Fruit fly (Drosophila melanogaster) whole organism, prepupa: ENCODE results near the gene RpL8.

Experiments
- CG10631 ChIP-seq: fragments of 200-800 bp; sonication (Bioruptor generic); optimal IDR thresholded peaks from 2 replicates; lab custom pipeline; 2016; ENCODE audit warnings: missing biosample characterization, missing genetic modification characterization
- CG11762 ChIP-seq: fragments of 200-800 bp; sonication (Bioruptor generic); optimal IDR thresholded peaks from 3 replicates; lab custom pipeline; 2016; ENCODE audit warnings: missing biosample characterization, missing genetic modification characterization; ENCODE audit not compliant: insufficient read depth
- CG15336 ChIP-seq: fragments of 200-800 bp; sonication (Bioruptor generic); IDR thresholded peaks from 2 replicates; pipeline ENCODE4 v1.3.6; 2022; ENCODE audit warnings: missing biosample characterization, missing genetic modification characterization
- CG1621 ChIP-seq: fragments of 200-800 bp; sonication (Bioruptor generic); optimal IDR thresholded peaks from 3 replicates; lab custom pipeline; 2018; ENCODE audit warnings: missing biosample characterization, mild to moderate bottlenecking, missing genetic modification characterization
- CG16779 ChIP-seq: fragments of 200-800 bp; sonication (Bioruptor generic); optimal IDR thresholded peaks from 3 replicates; lab custom pipeline; 2017; ENCODE audit warnings: missing biosample characterization, mild to moderate bottlenecking, missing genetic modification characterization
- CG3032 ChIP-seq: fragments of 200-800 bp; optimal IDR thresholded peaks from 2 replicates; lab custom pipeline; 2019; ENCODE audit warnings: missing biosample characterization, mild to moderate bottlenecking, missing genetic modification characterization, moderate library complexity
- CG34406 ChIP-seq: fragments of 200-800 bp; sonication (Bioruptor generic); optimal IDR thresholded peaks from 3 replicates; lab custom pipeline; 2016; ENCODE audit warnings: missing biosample characterization, missing genetic modification characterization
- CG3919 ChIP-seq: fragments of 200-800 bp; sonication (Bioruptor generic); optimal IDR thresholded peaks from 3 replicates; lab custom pipeline; 2016; ENCODE audit warnings: missing biosample characterization, missing genetic modification characterization
- CG4318 ChIP-seq: fragments of 200-800 bp; sonication (Bioruptor generic); optimal IDR thresholded peaks from 3 replicates; lab custom pipeline; 2017; ENCODE audit warnings: missing biosample characterization, mild to moderate bottlenecking, missing genetic modification characterization
- CG6163 ChIP-seq: fragments of 200-800 bp; sonication (Bioruptor generic); IDR thresholded peaks from 3 replicates; pipeline ENCODE4 v1.3.6; 2022; ENCODE audit warnings: missing biosample characterization, missing genetic modification characterization
- CG6276 ChIP-seq: fragments of 200-800 bp; sonication (Bioruptor generic); optimal IDR thresholded peaks from 2 replicates; lab custom pipeline; 2017; ENCODE audit warnings: missing biosample characterization, mild to moderate bottlenecking, missing genetic modification characterization
- CG6792 ChIP-seq: fragments of 200-800 bp; sonication (Bioruptor generic); optimal IDR thresholded peaks from 3 replicates; lab custom pipeline; 2016; ENCODE audit warnings: missing biosample characterization, missing genetic modification characterization
- CG6808 ChIP-seq: fragments of 200-800 bp; sonication (Bioruptor generic); optimal IDR thresholded peaks from 3 replicates; lab custom pipeline; 2017; ENCODE audit warnings: missing biosample characterization, missing genetic modification characterization, mild to moderate bottlenecking, moderate library complexity, missing genetic modification reagents
- CG6854 ChIP-seq: fragments of 200-800 bp; sonication (Bioruptor generic); optimal IDR thresholded peaks from 2 replicates; lab custom pipeline; 2017; ENCODE audit warnings: missing biosample characterization, mild to moderate bottlenecking, missing genetic modification characterization
- CG7368 ChIP-seq: fragments of 200-800 bp; sonication (Bioruptor generic); optimal IDR thresholded peaks from 3 replicates; lab custom pipeline; 2016; ENCODE audit warnings: missing biosample characterization, missing genetic modification characterization
- CG8119 ChIP-seq: fragments of 200-800 bp; sonication (Bioruptor generic); IDR thresholded peaks from 3 replicates; pipeline ENCODE4 v1.3.6; 2022; ENCODE audit warnings: missing biosample characterization, missing genetic modification characterization
- CG8319 ChIP-seq: fragments of 200-800 bp; sonication (Bioruptor generic); optimal IDR thresholded peaks from 3 replicates; lab custom pipeline; 2016; ENCODE audit warnings: missing biosample characterization, missing genetic modification characterization
- CG9139 ChIP-seq: fragments of 200-800 bp; sonication (Bioruptor generic); optimal IDR thresholded peaks from 3 replicates; lab custom pipeline; 2017; ENCODE audit warnings: missing biosample characterization, mild to moderate bottlenecking, missing genetic modification characterization
- Eip75B ChIP-seq: fragments of 200-800 bp; sonication (Bioruptor generic); optimal IDR thresholded peaks from 3 replicates; lab custom pipeline; 2016; ENCODE audit warnings: missing biosample characterization, missing genetic modification characterization
- Eip78C ChIP-seq: fragments of 200-800 bp; sonication (Bioruptor generic); peaks from one replicate; lab custom pipeline; 2016; ENCODE audit warnings: missing biosample characterization, missing genetic modification characterization
- Eip93F ChIP-seq: fragments of 200-800 bp; sonication (Bioruptor generic); optimal IDR thresholded peaks from 2 replicates; lab custom pipeline; 2016; ENCODE audit warnings: missing biosample characterization, mild to moderate bottlenecking, missing genetic modification characterization
- Gug ChIP-seq: fragments of 200-800 bp; sonication (Bioruptor generic); IDR thresholded peaks from 2 replicates; pipeline ENCODE4 v1.3.6; 2022; ENCODE audit warnings: missing biosample characterization, missing genetic modification characterization
- Hr38 ChIP-seq: sonication (Bioruptor generic); optimal IDR thresholded peaks from 2 replicates; lab custom pipeline; 2016; ENCODE audit warnings: missing biosample characterization, missing genetic modification characterization
- Lpt ChIP-seq: fragments of 200-800 bp; sonication (Bioruptor generic); optimal IDR thresholded peaks from 3 replicates; lab custom pipeline; 2016; ENCODE audit warnings: missing biosample characterization, missing genetic modification characterization
- OdsH ChIP-seq: fragments of 200-800 bp; sonication (Bioruptor generic); optimal IDR thresholded peaks from 3 replicates; lab custom pipeline; 2016; ENCODE audit warnings: missing biosample characterization, missing genetic modification characterization
- Smox ChIP-seq: fragments of 200-800 bp; sonication (Bioruptor generic); optimal IDR thresholded peaks from 3 replicates; lab custom pipeline; 2016; ENCODE audit warnings: missing biosample characterization, missing genetic modification characterization
- Sox14 ChIP-seq: fragments of 200-800 bp; sonication (Bioruptor generic); optimal IDR thresholded peaks from 3 replicates; lab custom pipeline; 2016; ENCODE audit warnings: missing biosample characterization, missing genetic modification characterization
- achi ChIP-seq: fragments of 200-800 bp; sonication (Bioruptor generic); optimal IDR thresholded peaks from 3 replicates; lab custom pipeline; 2016; ENCODE audit warnings: missing biosample characterization, missing genetic modification characterization
- acj6 ChIP-seq: fragments of 200-800 bp; sonication (Bioruptor generic); optimal IDR thresholded peaks from 3 replicates; lab custom pipeline; 2016; ENCODE audit warnings: missing biosample characterization, missing genetic modification characterization
- cyc ChIP-seq: fragments of 200-800 bp; sonication (Bioruptor generic); optimal IDR thresholded peaks from 3 replicates; lab custom pipeline; 2016; ENCODE audit warnings: missing biosample characterization, missing genetic modification characterization
- dac ChIP-seq: fragments of 200-800 bp; sonication (Bioruptor generic); optimal IDR thresholded peaks from 2 replicates; lab custom pipeline; 2017; ENCODE audit warnings: missing biosample characterization, mild to moderate bottlenecking, missing genetic modification characterization
- dsx ChIP-seq: fragments of 200-800 bp; optimal IDR thresholded peaks from 3 replicates; lab custom pipeline; 2019; ENCODE audit warnings: missing biosample characterization, mild to moderate bottlenecking, missing genetic modification characterization, moderate library complexity; ENCODE audit not compliant: poor library complexity, severe bottlenecking
- eg ChIP-seq: fragments of 200-800 bp; sonication (Bioruptor generic); IDR thresholded peaks from 3 replicates; pipeline ENCODE4 v1.3.6; 2022; ENCODE audit warnings: missing biosample characterization, missing genetic modification characterization
- esn ChIP-seq: fragments of 200-800 bp; sonication (Bioruptor generic); optimal IDR thresholded peaks from 2 replicates; lab custom pipeline; 2016; ENCODE audit warnings: missing biosample characterization, mild to moderate bottlenecking, missing genetic modification characterization, moderate library complexity
- fd85E ChIP-seq: fragments of 200-800 bp; sonication (Bioruptor generic); optimal IDR thresholded peaks from 3 replicates; lab custom pipeline; 2016; ENCODE audit warnings: missing biosample characterization, missing genetic modification characterization
- fkh ChIP-seq: fragments of 200-800 bp; sonication (Bioruptor generic); optimal IDR thresholded peaks from 3 replicates; lab custom pipeline; 2017; ENCODE audit warnings: missing biosample characterization, mild to moderate bottlenecking, missing genetic modification characterization, moderate library complexity
- net ChIP-seq: fragments of 200-800 bp; sonication (Bioruptor generic); optimal IDR thresholded peaks from 3 replicates; lab custom pipeline; 2016; ENCODE audit warnings: missing biosample characterization, missing genetic modification characterization
- pdm3 ChIP-seq: fragments of 200-800 bp; sonication (Bioruptor generic); optimal IDR thresholded peaks from 3 replicates; lab custom pipeline; 2016; ENCODE audit warnings: missing biosample characterization, missing genetic modification characterization
- spab ChIP-seq: fragments of 200-800 bp; sonication (Bioruptor generic); optimal IDR thresholded peaks from 2 replicates; lab custom pipeline; 2017; ENCODE audit warnings: missing biosample characterization, mild to moderate bottlenecking, missing genetic modification characterization, missing genetic modification reagents
- ss ChIP-seq, 2 experiments: fragments of 200-800 bp; sonication (Bioruptor generic); optimal IDR thresholded peaks; 2 replicates in 1 of 2; 3 replicates in 1 of 2; lab custom pipeline; 2017 to 2018; ENCODE audit warnings: mild to moderate bottlenecking in 2 of 2, missing biosample characterization in 2 of 2, missing genetic modification characterization in 2 of 2, moderate library complexity in 1 of 2
- svp ChIP-seq: fragments of 200-800 bp; sonication (Bioruptor generic); peaks from one replicate; lab custom pipeline; 2016; ENCODE audit warnings: missing biosample characterization, missing genetic modification characterization
- topi ChIP-seq: fragments of 200-800 bp; sonication (Bioruptor generic); optimal IDR thresholded peaks from 3 replicates; lab custom pipeline; 2016; ENCODE audit warnings: missing biosample characterization, missing genetic modification characterization
- vri ChIP-seq: fragments of 200-800 bp; sonication (Bioruptor generic); optimal IDR thresholded peaks from 3 replicates; lab custom pipeline; 2016; ENCODE audit warnings: missing biosample characterization, mild to moderate bottlenecking, missing genetic modification characterization

The RpL8 gene

dm6 chr3L:2584119-2584805 lies 3.0 kb upstream of the RpL8 start (continued):
- TF ChIP-seq pdm3 (GFP tag; lab: Kevin White, UChicago) (peak; percentile 85), Hr38 (GFP tag; lab: Kevin White, UChicago) (no peak), CG1621 (tag; lab: Kevin White, UChicago) (peak; percentile 76), CG6792 (peak; percentile 68), CG8119 (GFP tag; lab: Robert Waterston, UW) (peak; percentile 91), CG34406 (GFP tag; lab: Kevin White, UChicago) (peak; percentile 54), CG6808 (peak; percentile 83), CG8319 (peak; percentile 43), Eip75B (peak; percentile 78), CG3032 (peak; percentile 88), vri (GFP tag; lab: Kevin White, UChicago) (peak; percentile 41), Eip78C (GFP tag; lab: Kevin White, UChicago) (peak; percentile 96), CG9139 (GFP tag; lab: Kevin White, UChicago) (peak; percentile 81), cyc (GFP tag; lab: Kevin White, UChicago) (peak; percentile 47), Smox (peak; percentile 52), Lpt (GFP tag; lab: Kevin White, UChicago) (peak; percentile 66), topi (GFP tag; lab: Kevin White, UChicago) (peak; percentile 57), dac (GFP tag; lab: Kevin White, UChicago) (peak; percentile 69), CG4318 (peak; percentile 85), CG6854 (GFP tag; lab: Kevin White, UChicago) (no peak), spab (peak; percentile 81), Eip93F (GFP tag; lab: Kevin White, UChicago) (no peak), Gug (peak; percentile 71), ss (GFP tag; optimal IDR thresholded peaks at IDR 0.05; lab: Kevin White, UChicago) (peak; percentile 68 to 80), svp (GFP tag; lab: Kevin White, UChicago) (peak; percentile 67), esn (GFP tag; lab: Kevin White, UChicago) (peak; percentile 68), CG7368 (GFP tag; lab: Kevin White, UChicago) (peak; percentile 41), net (GFP tag; lab: Kevin White, UChicago) (peak; percentile 82), OdsH (GFP tag; lab: Kevin White, UChicago) (peak; percentile 85), CG10631 (peak; percentile 83)

- no peak for TF ChIP-seq ss (GFP tag; optimal IDR thresholded peaks at IDR 0.05; lab: Kevin White, UChicago)
- peak; percentile 31 for TF ChIP-seq CG6854 (GFP tag; lab: Kevin White, UChicago)
Observed at dm6 chr3L:2584827-2585226, 2.4 kb upstream of the RpL8 start.

dm6 chr3L:2585794-2586741 lies 1.2 kb upstream of the RpL8 start, which contains the start of gene msn:
TSS of gene msn (minus strand) at chr3L:2586540.
- no peak for TF ChIP-seq dac (GFP tag; lab: Kevin White, UChicago)
- no peak for TF ChIP-seq Hr38 (GFP tag; lab: Kevin White, UChicago)
- peak; percentile 24 for TF ChIP-seq esn (GFP tag; lab: Kevin White, UChicago)
- no peak for TF ChIP-seq CG4318
- peak; percentile 12 for TF ChIP-seq fkh (GFP tag; lab: Kevin White, UChicago)
- TF ChIP-seq CG34406 (GFP tag; lab: Kevin White, UChicago): no peak
- peak; percentile 20 for TF ChIP-seq dsx
- peak; percentile 9 for TF ChIP-seq achi
- peak; percentile 36 for TF ChIP-seq CG3919
- TF ChIP-seq CG16779: peak; percentile 43
- peak; percentile 22 for TF ChIP-seq fd85E (GFP tag; lab: Kevin White, UChicago)
- TF ChIP-seq CG6163 (GFP tag; lab: Robert Waterston, UW): peak; percentile 44
- TF ChIP-seq CG6276 (GFP tag; lab: Kevin White, UChicago): peak; percentile 28
- TF ChIP-seq eg (GFP tag; lab: Robert Waterston, UW): 0 out of 3 replicates have a peak, but pooled peaks have one; percentile 44
- peak; percentile 1 for TF ChIP-seq topi (GFP tag; lab: Kevin White, UChicago)
- peak; percentile 31; the same call in 1 of the 2 replicates for TF ChIP-seq CG15336 (GFP tag; lab: Robert Waterston, UW)
- peak; percentile 25 for TF ChIP-seq vri (GFP tag; lab: Kevin White, UChicago)
- peak; percentile 85 for TF ChIP-seq Eip78C (GFP tag; lab: Kevin White, UChicago)
- TF ChIP-seq CG6854 (GFP tag; lab: Kevin White, UChicago): peak; percentile 86
- TF ChIP-seq Eip75B: peak; percentile 9
- TF ChIP-seq svp (GFP tag; lab: Kevin White, UChicago): peak; percentile 78
- no peak for TF ChIP-seq acj6 (GFP tag; lab: Kevin White, UChicago)
- TF ChIP-seq CG1621 (tag; lab: Kevin White, UChicago): peak; percentile 77
- TF ChIP-seq ss (GFP tag; optimal IDR thresholded peaks at IDR 0.05; lab: Kevin White, UChicago): peak; percentile 51 to 65
- peak; percentile 38 for TF ChIP-seq Sox14 (GFP tag; lab: Kevin White, UChicago)
- TF ChIP-seq CG11762 (GFP tag; lab: Kevin White, UChicago): no peak
